Fruit fly (Drosophila melanogaster) S2 (cell line): ENCODE data around the gene fzr.

Experiments used
- CG8478 ChIP-seq: fragments of >200 bp; optimal IDR thresholded peaks from 2 replicates; lab custom pipeline; 2018
- CTCF ChIP-seq, 2 experiments: fragments of >200 bp; optimal IDR thresholded peaks; 2 replicates each; lab custom pipeline; 2018

DNA sequence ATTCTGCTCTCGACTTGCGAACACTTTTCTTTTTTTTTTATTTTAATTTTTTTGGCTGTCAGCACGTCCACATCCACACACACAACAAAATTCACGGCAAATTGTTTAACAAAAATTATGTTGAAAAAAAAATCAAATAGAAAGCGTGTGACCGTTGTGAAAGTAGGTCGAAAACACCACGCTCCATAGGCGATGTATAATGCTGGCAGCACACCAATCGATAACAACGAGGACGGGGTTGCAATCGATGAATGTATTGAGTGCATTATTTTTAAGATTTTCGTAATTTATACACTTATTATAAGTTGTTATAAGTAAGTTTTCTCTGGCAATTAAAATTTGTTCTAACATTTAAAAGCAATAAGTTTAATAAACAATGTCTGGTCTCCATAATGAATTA lies 7.4 kb upstream of the fzr start, which contains the start of gene Pp2C1:
- peak in 1 of 2 experiments; percentile 1 for TF ChIP-seq CTCF (optimal IDR thresholded peaks at IDR 0.05; lab: Kevin White, UChicago)
- no peak for TF ChIP-seq CG8478 (lab: Kevin White, UChicago)
